Worm (Caenorhabditis elegans) whole organism, L4 larva: ENCODE data around the gene F47E1.4.

Experiments used
- D1046.2 ChIP-seq: fragments of 200-800 bp; sonication (Bioruptor generic); IDR thresholded peaks from 2 replicates; pipeline ENCODE4 v1.3.6; 2022; ENCODE audit warnings: missing genetic modification characterization, missing compliant biosample characterization
- F10B5.3 ChIP-seq: sonication (generic microtip); optimal IDR thresholded peaks from 2 replicates; lab custom pipeline; 2016; ENCODE audit warnings: mild to moderate bottlenecking, missing genetic modification characterization, missing compliant biosample characterization
- F37D6.2 ChIP-seq: sonication (generic microtip); optimal IDR thresholded peaks from 2 replicates; lab custom pipeline; 2016; ENCODE audit warnings: mild to moderate bottlenecking, missing genetic modification characterization, missing compliant biosample characterization
- F44E2.7 ChIP-seq: fragments of 200-800 bp; sonication (Bioruptor generic); IDR thresholded peaks from 2 replicates; pipeline ENCODE4 v2.1.2; 2022; ENCODE audit warnings: missing genetic modification characterization, missing compliant biosample characterization
- T26A8.4 ChIP-seq: fragments of 200-800 bp; sonication (Bioruptor generic); IDR thresholded peaks from 2 replicates; pipeline ENCODE4 v1.3.6; 2022; ENCODE audit warnings: missing genetic modification characterization, missing compliant biosample characterization
- Y105C5A.15 ChIP-seq: fragments of 200-800 bp; sonication (Bioruptor generic); IDR thresholded peaks from 2 replicates; pipeline ENCODE4 v1.3.6; 2022; ENCODE audit warnings: missing genetic modification characterization, missing compliant biosample characterization
- Y48G9A.11 ChIP-seq: fragments of 200-800 bp; sonication (Bioruptor generic); IDR thresholded peaks from 2 replicates; pipeline ENCODE4 v1.3.6; 2022; ENCODE audit warnings: missing genetic modification reagents, missing genetic modification characterization, missing compliant biosample characterization
- Y75B8A.6 ChIP-seq: fragments of 200-800 bp; sonication (Bioruptor generic); IDR thresholded peaks from 2 replicates; pipeline ENCODE4 v1.3.6; 2022; ENCODE audit warnings: missing genetic modification reagents, missing genetic modification characterization, missing compliant biosample characterization
- ZK337.2 ChIP-seq: fragments of 200-800 bp; sonication (Bioruptor generic); IDR thresholded peaks from 2 replicates; pipeline ENCODE4 v1.3.6; 2022; ENCODE audit warnings: missing genetic modification reagents, missing genetic modification characterization, missing compliant biosample characterization
- aly-2 ChIP-seq: sonication (generic microtip); optimal IDR thresholded peaks from 2 replicates; lab custom pipeline; 2018; ENCODE audit warnings: missing biosample characterization, missing genetic modification characterization
- arid-1 ChIP-seq: fragments of 200-800 bp; sonication (Bioruptor generic); conservative IDR thresholded peaks from 2 replicates; pipeline ENCODE4 v1.3.6; 2022; ENCODE audit warnings: missing genetic modification reagents, missing genetic modification characterization, missing compliant biosample characterization
- ceh-20 ChIP-seq: fragments of 200-800 bp; sonication (Bioruptor generic); IDR thresholded peaks from 2 replicates; pipeline ENCODE4 v1.3.6; 2022; ENCODE audit warnings: missing genetic modification reagents, missing genetic modification characterization, missing compliant biosample characterization
- ctbp-1 ChIP-seq: fragments of 200-800 bp; sonication (Bioruptor generic); IDR thresholded peaks from 2 replicates; pipeline ENCODE4 v1.3.6; 2022; ENCODE audit warnings: missing genetic modification reagents, missing genetic modification characterization, missing compliant biosample characterization
- dmd-8 ChIP-seq: fragments of 200-800 bp; sonication (Bioruptor generic); IDR thresholded peaks from 2 replicates; pipeline ENCODE4 v1.3.6; 2022; ENCODE audit warnings: missing genetic modification characterization, missing compliant biosample characterization
- duxl-1 ChIP-seq: sonication (generic microtip); optimal IDR thresholded peaks from 2 replicates; lab custom pipeline; 2016; ENCODE audit warnings: mild to moderate bottlenecking, missing genetic modification characterization, moderate library complexity, missing compliant biosample characterization; ENCODE audit not compliant: poor library complexity
- egl-27 ChIP-seq: sonication (generic microtip); optimal IDR thresholded peaks from 3 replicates; lab custom pipeline; 2017; ENCODE audit warnings: missing biosample characterization, missing genetic modification reagents, missing genetic modification characterization
- egl-43 ChIP-seq: fragments of 200-800 bp; sonication (Bioruptor generic); IDR thresholded peaks from 2 replicates; pipeline ENCODE4 v1.3.6; 2022; ENCODE audit warnings: missing genetic modification reagents, missing genetic modification characterization, missing compliant biosample characterization
- fos-1 ChIP-seq: fragments of 150-350 bp; optimal IDR thresholded peaks from 2 replicates; lab custom pipeline; 2014; ENCODE audit warnings: missing biosample characterization, missing genetic modification characterization
- hlh-11 ChIP-seq: fragments of 200-800 bp; sonication (Bioruptor generic); optimal IDR thresholded peaks from 2 replicates; lab custom pipeline; 2018; ENCODE audit warnings: mild to moderate bottlenecking, missing genetic modification characterization, missing compliant biosample characterization
- hlh-30 ChIP-seq: sonication (generic microtip); optimal IDR thresholded peaks from 2 replicates; lab custom pipeline; 2017; ENCODE audit warnings: antibody characterized with exemption, mild to moderate bottlenecking, missing genetic modification characterization, missing compliant biosample characterization; ENCODE audit not compliant: insufficient read depth
- hmg-1.1 ChIP-seq: fragments of 200-800 bp; sonication (Bioruptor generic); IDR thresholded peaks from 2 replicates; pipeline ENCODE4 v1.3.6; 2022; ENCODE audit warnings: missing genetic modification reagents, missing genetic modification characterization, missing compliant biosample characterization
- jun-1 ChIP-seq: fragments of 150-350 bp; optimal IDR thresholded peaks from 2 replicates; lab custom pipeline; 2014; ENCODE audit warnings: missing biosample characterization, missing genetic modification reagents, missing genetic modification characterization
- lin-1 ChIP-seq: fragments of 200-800 bp; sonication (Bioruptor generic); IDR thresholded peaks from 2 replicates; pipeline ENCODE4 v1.3.6; 2022; ENCODE audit warnings: missing genetic modification reagents, missing genetic modification characterization, missing compliant biosample characterization
- lin-13 ChIP-seq: fragments of 150-350 bp; optimal IDR thresholded peaks from 2 replicates; lab custom pipeline; 2014; ENCODE audit warnings: missing biosample characterization, missing genetic modification reagents, missing genetic modification characterization
- lin-29 ChIP-seq: fragments of 200-800 bp; sonication (Bioruptor generic); IDR thresholded peaks from 2 replicates; pipeline ENCODE4 v1.3.6; 2022; ENCODE audit warnings: missing genetic modification reagents, missing genetic modification characterization, missing compliant biosample characterization
- lir-3 ChIP-seq: sonication (generic microtip); optimal IDR thresholded peaks from 2 replicates; lab custom pipeline; 2016; ENCODE audit warnings: mild to moderate bottlenecking, missing genetic modification characterization, missing compliant biosample characterization
- lsy-2 ChIP-seq, 2 experiments: fragments of 150-350 bp in 1 of 2; sonication (generic microtip) in 1 of 2; optimal IDR thresholded peaks; 2 replicates each; lab custom pipeline; 2014 to 2017; ENCODE audit warnings: missing biosample characterization in 2 of 2, missing genetic modification characterization in 2 of 2
- madf-5 ChIP-seq, 2 experiments: fragments of 200-800 bp; sonication (Bioruptor generic); IDR thresholded peaks; 2 replicates each; pipeline ENCODE4 v1.3.6; 2022; ENCODE audit warnings: missing compliant biosample characterization in 2 of 2, missing genetic modification characterization in 2 of 2
- madf-9 ChIP-seq: fragments of 200-800 bp; sonication (Bioruptor generic); conservative IDR thresholded peaks from 2 replicates; pipeline ENCODE4 v1.3.6; 2022; ENCODE audit warnings: missing genetic modification reagents, missing genetic modification characterization, missing compliant biosample characterization
- mdl-1 ChIP-seq, 2 experiments: fragments of 150-350 bp in 1 of 2; sonication (generic microtip) in 1 of 2; optimal IDR thresholded peaks; 2 replicates each; lab custom pipeline; 2014 to 2017; ENCODE audit warnings: missing biosample characterization in 2 of 2, missing genetic modification characterization in 2 of 2
- mes-2 ChIP-seq: sonication (generic microtip); optimal IDR thresholded peaks from 2 replicates; lab custom pipeline; 2016; ENCODE audit warnings: missing genotype, mild to moderate bottlenecking, missing genetic modification characterization, missing compliant biosample characterization; ENCODE audit not compliant: poor library complexity, severe bottlenecking
- mxl-3 ChIP-seq: fragments of 200-800 bp; sonication (Bioruptor generic); optimal IDR thresholded peaks from 2 replicates; lab custom pipeline; 2018; ENCODE audit warnings: mild to moderate bottlenecking, missing genetic modification characterization, missing compliant biosample characterization
- nhr-102 ChIP-seq: sonication (generic microtip); optimal IDR thresholded peaks from 2 replicates; lab custom pipeline; 2016; ENCODE audit warnings: mild to moderate bottlenecking, missing genetic modification characterization, moderate library complexity, missing compliant biosample characterization
- nhr-28 ChIP-seq: fragments of 150-350 bp; optimal IDR thresholded peaks from 2 replicates; lab custom pipeline; 2014; ENCODE audit warnings: missing biosample characterization, missing genetic modification characterization
- nhr-42 ChIP-seq: fragments of 200-800 bp; sonication (Bioruptor generic); IDR thresholded peaks from 2 replicates; pipeline ENCODE4 v1.3.6; 2022; ENCODE audit warnings: missing genetic modification characterization, missing compliant biosample characterization
- nhr-48 ChIP-seq: sonication (generic microtip); optimal IDR thresholded peaks from 2 replicates; lab custom pipeline; 2016; ENCODE audit warnings: mild to moderate bottlenecking, missing genetic modification characterization, missing compliant biosample characterization
- nhr-77 ChIP-seq: fragments of 150-350 bp; optimal IDR thresholded peaks from 2 replicates; lab custom pipeline; 2014; ENCODE audit warnings: missing biosample characterization, missing genetic modification characterization
- pha-4 ChIP-seq, 2 experiments: fragments of 150-350 bp in 1 of 2; fragments of 200-800 bp in 1 of 2; sonication (Bioruptor generic) in 1 of 2; IDR thresholded peaks in 1 of 2; optimal IDR thresholded peaks in 1 of 2; 2 replicates each; pipeline versions ENCODE4 v1.3.6 to Lab custom; 2014 to 2022; ENCODE audit warnings: missing genetic modification characterization in 2 of 2, missing genetic modification reagents in 2 of 2, missing biosample characterization in 1 of 2, missing compliant biosample characterization in 1 of 2
- php-3 ChIP-seq: fragments of 200-800 bp; sonication (Bioruptor generic); IDR thresholded peaks from 2 replicates; pipeline ENCODE4 v1.3.6; 2022; ENCODE audit warnings: missing genetic modification reagents, missing genetic modification characterization, missing compliant biosample characterization
- rbr-2 ChIP-seq: sonication (generic microtip); optimal IDR thresholded peaks from 2 replicates; lab custom pipeline; 2016; ENCODE audit warnings: missing genotype, missing genetic modification characterization, missing compliant biosample characterization
- saeg-2 ChIP-seq: fragments of 200-800 bp; sonication (Bioruptor generic); IDR thresholded peaks from 2 replicates; pipeline ENCODE4 v1.3.6; 2022; ENCODE audit warnings: missing genetic modification reagents, missing genetic modification characterization, missing compliant biosample characterization
- set-16 ChIP-seq: fragments of 200-800 bp; sonication (Bioruptor generic); IDR thresholded peaks from 2 replicates; pipeline ENCODE4 v1.3.6; 2022; ENCODE audit warnings: missing genetic modification reagents, missing genetic modification characterization, missing compliant biosample characterization
- spr-3 ChIP-seq: fragments of 200-800 bp; sonication (Bioruptor generic); optimal IDR thresholded peaks from 2 replicates; lab custom pipeline; 2018; ENCODE audit warnings: mild to moderate bottlenecking, missing genetic modification characterization, missing compliant biosample characterization
- tra-1 ChIP-seq: fragments of 200-800 bp; sonication (Bioruptor generic); IDR thresholded peaks from 2 replicates; pipeline ENCODE4 v1.3.6; 2022; ENCODE audit warnings: missing genetic modification reagents, missing genetic modification characterization, missing compliant biosample characterization
- vab-7 ChIP-seq: fragments of 200-800 bp; sonication (Bioruptor generic); IDR thresholded peaks from 2 replicates; pipeline ENCODE4 v1.3.6; 2022; ENCODE audit warnings: missing genetic modification reagents, missing genetic modification characterization, missing compliant biosample characterization
- zip-2 ChIP-seq: fragments of 150-350 bp; optimal IDR thresholded peaks from 2 replicates; lab custom pipeline; 2014; ENCODE audit warnings: missing biosample characterization, missing genetic modification characterization
- ztf-7 ChIP-seq: fragments of 150-350 bp; optimal IDR thresholded peaks from 2 replicates; lab custom pipeline; 2014; ENCODE audit warnings: missing biosample characterization, missing genetic modification characterization

The F47E1.4 gene

DNA sequence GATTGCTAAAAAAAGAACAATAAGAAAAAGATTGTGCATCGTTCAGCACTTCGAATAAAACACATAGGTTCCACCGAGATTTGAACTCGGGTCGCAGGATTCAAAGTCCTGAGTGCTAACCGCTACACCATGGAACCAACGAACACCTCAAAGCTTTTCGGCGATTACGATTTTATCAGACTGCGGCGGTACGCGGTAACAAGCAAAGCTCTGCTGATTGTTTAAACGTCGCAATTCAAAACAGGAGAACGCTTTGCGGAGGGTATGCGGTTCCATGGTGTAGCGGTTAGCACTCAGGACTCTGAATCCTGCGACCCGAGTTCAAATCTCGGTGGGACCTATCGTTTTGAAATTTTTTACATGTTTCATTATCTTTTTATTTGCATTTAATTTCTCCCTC lies 27.9 kb downstream of the F47E1.4 start (continued):
- peak; percentile 22; the same call in 1 of the 2 replicates for TF ChIP-seq php-3 (GFP tag; lab: Robert Waterston, UW)
- TF ChIP-seq, all 104 proteins: peak for 36; not testable (repeated sequence) for 68

DNA sequence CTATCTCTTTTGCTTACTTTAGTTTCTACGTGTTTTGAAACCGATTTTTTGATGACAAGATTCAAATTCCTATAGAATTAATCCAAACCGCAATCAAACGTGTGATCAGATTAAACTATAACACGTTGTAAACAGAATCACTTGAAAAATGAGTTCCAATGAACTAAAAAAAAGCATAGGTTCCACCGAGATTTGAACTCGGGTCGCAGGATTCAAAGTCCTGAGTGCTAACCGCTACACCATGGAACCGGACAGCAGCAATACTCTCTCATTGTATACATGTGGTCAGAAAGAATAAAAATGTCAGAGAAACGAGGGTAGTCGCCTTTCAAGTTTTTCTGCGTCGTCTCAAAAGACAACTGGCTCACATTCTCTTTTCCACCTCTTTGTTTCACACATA lies 28.8 kb downstream of the F47E1.4 start:
- peak; percentile 61 for TF ChIP-seq ZK337.2
- TF ChIP-seq duxl-1, result peak; percentile 81
- TF ChIP-seq nhr-77, result peak; percentile 47
- peak; percentile 45 for TF ChIP-seq spr-3 (GFP tag; lab: Kevin White, UChicago)
- TF ChIP-seq php-3 (GFP tag; lab: Robert Waterston, UW), result peak; percentile 69; the same call in 1 of the 2 replicates
- TF ChIP-seq madf-5 (GFP tag; IDR thresholded peaks at IDR 0.05; lab: Robert Waterston, UW), result peak; percentile 65 to 95; a peak in 3 of 4 replicates
- TF ChIP-seq hlh-30 (tag; lab: Kevin White, UChicago), result peak; percentile 47
- TF ChIP-seq arid-1, result peak; percentile 82
- peak; percentile 41 for TF ChIP-seq F37D6.2
- TF ChIP-seq zip-2 (tag; lab: Kevin White, UChicago), result peak; percentile 77
- TF ChIP-seq F10B5.3 (tag; lab: Kevin White, UChicago), result no peak
- TF ChIP-seq Y105C5A.15, result peak; percentile 85
- TF ChIP-seq Y48G9A.11, result peak; percentile 33; the same call in 1 of the 2 replicates
- TF ChIP-seq egl-27 (tag; lab: Kevin White, UChicago), result no peak
- TF ChIP-seq nhr-48 (tag; lab: Kevin White, UChicago), result peak; percentile 66
- TF ChIP-seq dmd-8 (GFP tag; lab: Robert Waterston, UW), result peak; percentile 89; the same call in 1 of the 2 replicates
- peak; percentile 89 for TF ChIP-seq D1046.2 (GFP tag; lab: Robert Waterston, UW)
- TF ChIP-seq hmg-1.1 (GFP tag; lab: Robert Waterston, UW), result peak; percentile 91
- peak; percentile 4 for TF ChIP-seq mxl-3 (GFP tag; lab: Kevin White, UChicago)
- TF ChIP-seq madf-9 (GFP tag; lab: Robert Waterston, UW), result peak; percentile 84
- TF ChIP-seq egl-43 (GFP tag; lab: Robert Waterston, UW), result peak; percentile 97
- peak; percentile 72 for TF ChIP-seq nhr-102 (tag; lab: Kevin White, UChicago)
- TF ChIP-seq ztf-7 (tag; lab: Kevin White, UChicago), result peak; percentile 60
- peak in 1 of 2 experiments; percentile 56 for TF ChIP-seq lsy-2 (tag; optimal IDR thresholded peaks at IDR 0.05; lab: Kevin White, UChicago)
- TF ChIP-seq rbr-2 (tag; lab: Kevin White, UChicago), result peak; percentile 69
- peak; percentile 72 for TF ChIP-seq vab-7 (GFP tag; lab: Robert Waterston, UW)
- TF ChIP-seq jun-1 (tag; lab: Kevin White, UChicago), result no peak
- peak in 1 of 2 experiments; percentile 0 for TF ChIP-seq mdl-1 (tag; optimal IDR thresholded peaks at IDR 0.05; lab: Kevin White, UChicago)
- TF ChIP-seq mes-2 (tag; lab: Kevin White, UChicago), result peak; percentile 81
- TF ChIP-seq fos-1, result no peak
- TF ChIP-seq lin-29 (GFP tag; lab: Robert Waterston, UW), result peak; percentile 71
- TF ChIP-seq ceh-20 (GFP tag; lab: Robert Waterston, UW), result peak; percentile 58
- TF ChIP-seq lin-13, result peak; percentile 50
- TF ChIP-seq lin-1 (GFP tag; lab: Robert Waterston, UW), result peak; percentile 51; the same call in 1 of the 2 replicates
- peak; percentile 77 for TF ChIP-seq T26A8.4 (GFP tag; lab: Robert Waterston, UW)
- peak; percentile 93 for TF ChIP-seq pha-4 (GFP tag; IDR thresholded peaks at IDR 0.05; lab: Robert Waterston, UW)
- no peak for TF ChIP-seq pha-4 (tag; optimal IDR thresholded peaks at IDR 0.05; lab: Kevin White, UChicago)
- no peak for TF ChIP-seq set-16
- no peak for TF ChIP-seq nhr-42
- TF ChIP-seq ctbp-1 (GFP tag; lab: Robert Waterston, UW), result peak; percentile 74
- TF ChIP-seq aly-2 (tag; lab: Kevin White, UChicago), result no peak
- TF ChIP-seq F44E2.7, result peak; percentile 47; the same call in 1 of the 2 replicates
- 0 out of 2 replicates have a peak, but pooled peaks have one; percentile 18 for TF ChIP-seq saeg-2 (GFP tag; lab: Robert Waterston, UW)
- TF ChIP-seq tra-1 (GFP tag; lab: Robert Waterston, UW), result peak; percentile 69
- TF ChIP-seq Y75B8A.6 (GFP tag; lab: Robert Waterston, UW), result 0 out of 2 replicates have a peak, but pooled peaks have one; percentile 39
- TF ChIP-seq lir-3 (tag; lab: Kevin White, UChicago), result peak; percentile 63
- TF ChIP-seq hlh-11, result peak; percentile 49
- TF ChIP-seq nhr-28, result peak; percentile 17
